Worm (Caenorhabditis elegans) whole organism, L3 larva: Measurements from ENCODE around the gene gex-2.

Experiments
- ama-1 ChIP-seq: fragments of 150-350 bp; optimal IDR thresholded peaks from 2 replicates; lab custom pipeline; 2018
- ceh-82 ChIP-seq: fragments of 150-350 bp; optimal IDR thresholded peaks from 2 replicates; lab custom pipeline; 2014; ENCODE audit warnings: missing biosample characterization, missing genetic modification characterization
- egl-27 ChIP-seq: sonication (generic microtip); optimal IDR thresholded peaks from 4 replicates; lab custom pipeline; 2017; ENCODE audit warnings: missing biosample characterization, missing genetic modification reagents, missing genetic modification characterization
- nhr-12 ChIP-seq: fragments of 150-350 bp; optimal IDR thresholded peaks from 2 replicates; lab custom pipeline; 2014; ENCODE audit warnings: missing biosample characterization, missing genetic modification characterization
- nhr-25 ChIP-seq: sonication (generic microtip); optimal IDR thresholded peaks from 2 replicates; lab custom pipeline; 2017; ENCODE audit warnings: missing biosample characterization, missing genetic modification characterization
- zag-1 ChIP-seq: fragments of 150-350 bp; optimal IDR thresholded peaks from 2 replicates; lab custom pipeline; 2014; ENCODE audit warnings: missing biosample characterization, missing genetic modification characterization

DNA sequence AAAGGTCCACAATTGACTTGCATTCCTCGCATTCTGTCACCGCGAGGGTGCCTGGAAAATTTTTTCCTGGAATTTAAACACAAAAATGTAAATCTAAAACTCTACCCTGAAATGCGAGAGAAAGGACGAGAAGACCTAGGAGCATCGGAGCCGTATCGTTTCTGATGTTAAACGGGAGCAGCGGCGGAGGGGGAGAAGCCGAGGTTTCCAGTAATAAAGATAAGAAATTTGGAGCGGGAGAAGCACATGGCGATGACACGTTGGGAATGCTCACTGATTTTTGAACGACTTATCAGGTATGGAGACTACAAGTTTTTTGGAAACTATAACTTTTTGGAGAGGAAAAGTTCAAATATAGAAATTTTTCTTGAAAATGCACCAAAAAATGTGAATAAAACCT lies 49.0 kb upstream of the gex-2 start, which contains the start of gene asm-3:
- no peak for TF ChIP-seq ceh-82 (tag; lab: Kevin White, UChicago)
- TF ChIP-seq zag-1 (tag; lab: Kevin White, UChicago): no peak
- no peak for TF ChIP-seq nhr-25
- TF ChIP-seq nhr-12 (tag; lab: Kevin White, UChicago): no peak
- no peak for TF ChIP-seq egl-27 (tag; lab: Kevin White, UChicago)
- TF ChIP-seq ama-1 (lab: Kevin White, UChicago): no peak
